Worm (Caenorhabditis elegans): Measurements from ENCODE around the gene pho-12.

Gene pho-12

DNA sequence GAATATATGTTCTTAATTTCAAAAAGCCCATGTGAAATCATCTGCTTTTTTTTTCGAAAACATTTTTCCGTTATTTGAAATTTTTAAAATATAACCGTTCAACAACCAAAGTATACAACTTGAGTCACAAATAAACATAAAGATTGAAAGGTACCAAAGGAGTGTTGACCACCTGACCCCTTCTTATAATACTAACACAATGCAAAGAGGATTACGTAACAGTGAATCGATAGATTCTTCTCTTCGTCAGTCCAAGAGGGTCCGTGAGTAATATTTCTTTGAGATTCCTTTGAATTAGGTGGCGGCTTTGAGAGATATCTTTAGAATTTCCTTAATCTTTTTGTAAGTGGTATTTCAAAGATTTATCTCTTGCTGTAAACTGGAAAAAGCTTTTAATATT is 44.5 kb downstream of the pho-12 start:
- TF ChIP-seq ztf-23 (GFP tag; IDR thresholded peaks at IDR 0.05) (no peak), ztf-29 (GFP tag; IDR thresholded peaks at IDR 0.05) (no peak), med-1 (GFP tag; optimal IDR thresholded peaks at IDR 0.05; ENCODE audit: insufficient read depth) (no peak), cog-1 (tag; optimal IDR thresholded peaks at IDR 0.05) (no peak), tab-1 (GFP tag; IDR thresholded peaks at IDR 0.05) (no peak), klf-2 (GFP tag; conservative IDR thresholded peaks at IDR 0.05) (no peak), ref-1 (GFP tag; conservative IDR thresholded peaks at IDR 0.05) (no peak), flt-1 (GFP tag; IDR thresholded peaks at IDR 0.05) (no peak), T22C8.4 (GFP tag; IDR thresholded peaks at IDR 0.05) (no peak)

DNA sequence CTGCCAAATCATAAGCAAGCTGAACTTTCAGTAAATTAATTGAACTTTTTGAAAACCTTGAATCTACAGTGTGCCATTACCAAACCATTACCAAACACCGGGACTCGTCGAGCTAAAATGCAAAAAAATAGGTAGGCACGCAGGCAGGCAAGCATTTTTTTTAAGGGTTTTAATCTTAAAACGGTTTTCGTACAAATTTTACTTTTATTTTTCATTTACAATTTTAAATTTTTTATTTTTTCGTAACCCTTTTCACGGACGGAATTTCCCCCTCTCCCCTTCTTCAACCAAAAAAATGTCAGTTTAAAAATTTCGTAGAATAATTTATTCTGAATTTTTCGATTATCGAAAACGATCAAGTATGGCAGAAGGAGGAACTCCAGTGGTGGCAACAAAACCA is 46.2 kb downstream of the pho-12 start, which contains the start of gene F59A6.2:
F59A6.2 (plus strand) TSS at position 301 of the 400 bp plus-strand sequence.
- TF ChIP-seq ztf-23 (GFP tag; IDR thresholded peaks at IDR 0.05) = no peak
- no peak for TF ChIP-seq ztf-29 (GFP tag; IDR thresholded peaks at IDR 0.05)
- no peak for TF ChIP-seq med-1 (GFP tag; optimal IDR thresholded peaks at IDR 0.05; ENCODE audit: insufficient read depth)
- TF ChIP-seq flt-1 (GFP tag; IDR thresholded peaks at IDR 0.05) = no peak
- TF ChIP-seq tab-1 (GFP tag; IDR thresholded peaks at IDR 0.05) = no peak
- no peak for TF ChIP-seq cog-1 (tag; optimal IDR thresholded peaks at IDR 0.05)
- TF ChIP-seq ref-1 (GFP tag; conservative IDR thresholded peaks at IDR 0.05) = no peak
- TF ChIP-seq klf-2 (GFP tag; conservative IDR thresholded peaks at IDR 0.05) = no peak
- no peak for TF ChIP-seq T22C8.4 (GFP tag; IDR thresholded peaks at IDR 0.05)

- TF ChIP-seq klf-2 (GFP tag; conservative IDR thresholded peaks at IDR 0.05) (no peak), flt-1 (GFP tag; IDR thresholded peaks at IDR 0.05) (no peak), med-1 (GFP tag; optimal IDR thresholded peaks at IDR 0.05; ENCODE audit: insufficient read depth) (no peak), tab-1 (GFP tag; IDR thresholded peaks at IDR 0.05) (no peak), cog-1 (tag; optimal IDR thresholded peaks at IDR 0.05) (no peak), ztf-29 (GFP tag; IDR thresholded peaks at IDR 0.05) (no peak), T22C8.4 (GFP tag; IDR thresholded peaks at IDR 0.05) (no peak)
These were observed 48.6 kb downstream of the pho-12 start, which contains the start of gene F59A6.12 for ce11 chrII:5011978-5012377. Gene F59A6.12, minus strand, starts transcription at chrII:5012078.

Data from whole organism, midembryonic.